Worm (Caenorhabditis elegans): ENCODE data around the gene F37B12.1.

Gene F37B12.1

DNA sequence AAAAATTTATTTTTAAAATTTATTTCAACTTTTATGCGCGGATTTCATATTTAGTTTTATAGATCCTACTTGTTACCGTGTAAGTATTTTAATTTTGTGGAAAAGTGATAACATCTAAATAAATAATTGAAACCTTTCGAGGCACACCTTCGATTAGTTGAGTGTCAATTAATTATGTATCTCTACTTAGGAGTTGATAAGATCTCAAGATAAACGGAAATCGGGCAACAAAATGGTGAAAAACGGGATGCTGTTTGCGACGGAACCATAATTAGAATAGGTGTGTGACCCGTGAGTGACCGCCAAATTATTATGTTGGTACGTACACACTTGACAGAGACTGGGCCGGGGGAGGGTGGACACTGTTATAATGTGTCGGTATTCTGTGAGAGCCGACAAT, 2.7 kb downstream of the F37B12.1 start:
- TF ChIP-seq unc-62 (GFP tag; optimal IDR thresholded peaks at IDR 0.05 in 1 of 2), result peak in 1 of 2 experiments; percentile 23
- no peak for TF ChIP-seq unc-62 (tag; optimal IDR thresholded peaks at IDR 0.05)
- TF ChIP-seq hlh-11 (tag; optimal IDR thresholded peaks at IDR 0.05), result no peak

DNA sequence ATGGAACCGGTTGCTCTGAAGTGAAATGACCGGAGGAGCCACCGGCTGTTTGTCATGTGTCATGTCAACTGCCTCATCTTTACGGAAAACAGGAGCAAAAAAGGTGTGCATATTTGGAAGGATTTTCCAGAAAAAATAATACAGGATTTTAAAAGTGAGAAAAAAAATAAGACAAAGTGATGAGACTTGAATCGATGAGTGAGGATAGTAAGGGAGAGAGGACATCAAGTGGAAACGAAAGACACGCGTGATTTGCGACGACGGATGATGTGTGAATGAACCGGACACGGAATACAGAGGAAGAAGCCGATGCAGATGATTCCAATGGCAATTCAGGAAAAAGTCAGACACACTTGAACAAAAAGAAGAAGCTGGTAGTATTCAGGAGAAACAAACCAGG, 4.8 kb downstream of the F37B12.1 start:
- TF ChIP-seq aha-1 (tag), result peak; percentile 93
- TF ChIP-seq ces-1 (GFP tag; optimal IDR thresholded peaks at IDR 0.05), result no peak
- no peak for TF ChIP-seq tra-1 (GFP tag; IDR thresholded peaks at IDR 0.05)
- TF ChIP-seq gei-8 (GFP tag; optimal IDR thresholded peaks at IDR 0.05), result no peak
- TF ChIP-seq unc-62 (GFP tag; optimal IDR thresholded peaks at IDR 0.05 in 1 of 2), result peak in 1 of 2 experiments; percentile 40
- TF ChIP-seq unc-62 (tag; optimal IDR thresholded peaks at IDR 0.05), result no peak
- no peak for TF ChIP-seq hmg-1.1 (GFP tag; IDR thresholded peaks at IDR 0.05)
- no peak for TF ChIP-seq fos-1 (tag; optimal IDR thresholded peaks at IDR 0.05)

DNA sequence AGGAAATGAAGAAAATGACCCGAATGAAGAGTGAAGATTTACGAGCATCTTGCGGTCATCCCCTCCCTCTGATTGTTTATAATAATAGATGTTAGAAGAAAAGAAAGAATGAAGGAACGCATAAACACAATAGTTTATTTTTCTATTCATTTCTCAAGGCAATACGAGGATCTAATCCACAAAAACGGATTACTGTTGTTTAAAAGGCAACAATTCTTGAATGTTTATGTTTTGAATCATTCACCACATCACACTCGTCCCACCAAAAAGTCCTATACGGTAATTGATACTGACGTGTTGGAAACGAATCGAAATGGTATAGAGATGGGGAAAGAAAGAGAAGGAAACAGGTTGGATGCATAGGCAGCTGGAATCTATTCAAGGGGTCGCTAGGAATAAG, 7.4 kb downstream of the F37B12.1 start:
- TF ChIP-seq unc-62 (GFP tag; optimal IDR thresholded peaks at IDR 0.05 in 1 of 2) (peak in 1 of 2 experiments; percentile 96), unc-62 (tag; optimal IDR thresholded peaks at IDR 0.05) (no peak), madf-5 (GFP tag; IDR thresholded peaks at IDR 0.05) (no peak)

DNA sequence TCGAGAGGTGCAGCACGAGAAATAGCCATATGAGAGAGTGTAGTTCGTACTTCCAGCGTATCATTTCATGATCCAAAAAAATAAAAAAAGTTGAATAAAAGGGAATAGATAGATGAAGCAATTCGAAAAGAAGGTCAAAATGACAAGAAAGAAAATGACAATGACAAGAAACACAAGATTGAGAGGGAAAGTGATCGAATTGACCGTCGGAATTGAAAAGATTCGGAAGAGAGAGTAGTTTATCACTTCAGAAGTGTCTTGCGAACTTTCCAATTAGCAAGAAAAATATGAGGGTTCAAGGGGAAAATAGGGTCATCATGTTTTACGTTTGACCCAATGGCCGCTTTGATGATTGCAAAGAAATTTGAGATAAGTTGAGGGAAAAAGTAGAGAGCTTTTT, 9.4 kb downstream of the F37B12.1 start, which contains the start of gene dep-1:
dep-1 (minus strand) TSS at position 95 of the 400 bp plus-strand sequence.
- TF ChIP-seq unc-62 (GFP tag; optimal IDR thresholded peaks at IDR 0.05 in 1 of 2), result no peak
- no peak for TF ChIP-seq unc-62 (tag; optimal IDR thresholded peaks at IDR 0.05)
- no peak for TF ChIP-seq zag-1 (tag; optimal IDR thresholded peaks at IDR 0.05)
- no peak for TF ChIP-seq nhr-48 (tag; optimal IDR thresholded peaks at IDR 0.05)
- no peak for TF ChIP-seq unc-39 (tag; optimal IDR thresholded peaks at IDR 0.05)
- TF ChIP-seq ceh-44 (GFP tag; IDR thresholded peaks at IDR 0.05), result no peak
- no peak for TF ChIP-seq fos-1 (tag; optimal IDR thresholded peaks at IDR 0.05)
- no peak for TF ChIP-seq pqm-1 (tag; optimal IDR thresholded peaks at IDR 0.05)

DNA sequence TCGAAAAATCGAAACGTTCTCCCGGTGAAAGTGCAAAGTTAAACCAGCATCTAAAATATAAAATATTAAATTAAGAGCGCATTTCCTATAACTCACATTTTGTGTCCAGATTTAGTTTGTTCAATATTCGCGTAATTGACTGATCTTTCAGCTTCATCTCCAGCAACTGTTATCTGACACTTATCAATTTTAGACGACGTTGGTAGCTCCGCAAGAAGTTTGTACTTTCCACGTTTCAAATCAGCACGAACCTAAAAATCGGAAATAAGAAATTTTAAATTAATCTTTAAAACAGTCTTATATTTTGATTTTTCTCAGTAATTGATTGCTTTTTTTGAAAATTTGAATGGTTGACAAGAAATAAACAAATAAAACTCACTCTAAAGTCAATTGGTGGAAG, 11.4 kb downstream of the F37B12.1 start:
- no peak for TF ChIP-seq unc-39 (tag; optimal IDR thresholded peaks at IDR 0.05)
- no peak for TF ChIP-seq mxl-2 (GFP tag; conservative IDR thresholded peaks at IDR 0.05)
- no peak for TF ChIP-seq lin-15B (tag; optimal IDR thresholded peaks at IDR 0.05)
- TF ChIP-seq tag-97 (GFP tag; IDR thresholded peaks at IDR 0.05), result no peak
- no peak for TF ChIP-seq zip-2 (tag; optimal IDR thresholded peaks at IDR 0.05)
- TF ChIP-seq unc-62 (GFP tag; optimal IDR thresholded peaks at IDR 0.05 in 1 of 2), result peak in 1 of 2 experiments; percentile 91
- TF ChIP-seq unc-62 (tag; optimal IDR thresholded peaks at IDR 0.05), result no peak

DNA sequence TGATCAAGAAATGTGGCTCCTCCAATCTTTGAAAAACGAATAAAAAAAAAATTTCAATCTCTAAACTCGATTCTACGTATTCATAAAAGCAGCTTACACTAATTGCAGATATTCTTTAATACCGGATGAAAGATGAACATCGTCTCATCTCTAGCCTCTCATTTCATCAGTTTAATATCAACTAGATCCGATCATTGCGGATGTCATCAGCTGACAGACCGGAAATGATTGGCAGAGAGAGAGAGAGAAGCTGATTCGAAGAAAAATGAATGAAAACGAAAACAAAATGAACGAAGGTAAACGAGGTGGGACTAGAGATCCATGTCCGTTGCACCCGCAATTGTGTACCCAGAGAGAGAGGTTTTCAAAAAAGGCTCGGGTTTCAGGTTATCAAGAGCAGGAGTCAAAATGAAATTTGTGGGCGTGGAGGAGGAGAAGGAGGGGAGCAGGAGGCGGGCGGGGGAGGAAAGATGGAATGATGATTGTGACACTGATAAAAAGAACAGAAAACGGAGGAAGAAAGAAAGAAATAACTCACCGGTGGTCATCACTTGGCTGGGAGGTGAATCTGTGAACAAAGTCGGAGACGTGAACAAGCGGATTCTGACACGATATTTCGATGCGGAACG, 14.1 kb downstream of the F37B12.1 start:
- peak; percentile 59 for TF ChIP-seq aha-1 (tag)
- TF ChIP-seq ceh-20 (GFP tag; IDR thresholded peaks at IDR 0.05), result no peak
- peak; percentile 12 for TF ChIP-seq hlh-30 (tag; optimal IDR thresholded peaks at IDR 0.05; ENCODE audit: insufficient read depth)
- TF ChIP-seq unc-39 (tag; optimal IDR thresholded peaks at IDR 0.05), result no peak
- 0 out of 2 replicates have a peak, but pooled peaks have one; percentile 20 for TF ChIP-seq dmd-6 (GFP tag; IDR thresholded peaks at IDR 0.05)
- peak; percentile 10 for TF ChIP-seq pqm-1 (tag; optimal IDR thresholded peaks at IDR 0.05)

DNA sequence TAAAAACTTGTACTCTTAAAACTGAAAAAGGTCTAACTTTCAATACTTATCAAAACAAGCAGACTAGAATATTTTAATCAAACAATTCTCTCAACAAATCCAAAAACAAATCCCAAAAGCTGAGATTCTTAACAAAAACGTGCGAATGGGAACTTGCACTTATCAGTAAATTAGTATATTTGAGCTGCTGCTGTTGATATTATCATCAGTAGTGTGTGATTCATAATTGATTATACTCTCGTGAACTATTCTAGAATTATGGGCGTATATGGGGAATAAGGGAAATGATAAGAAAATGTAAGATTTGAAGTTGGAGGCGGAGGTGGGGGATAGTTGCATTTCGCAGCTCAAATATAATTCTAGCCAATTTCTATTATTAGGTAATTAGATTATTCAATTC, 14.9 kb downstream of the F37B12.1 start:
- no peak for TF ChIP-seq unc-39 (tag; optimal IDR thresholded peaks at IDR 0.05)
- no peak for TF ChIP-seq nhr-28 (tag; optimal IDR thresholded peaks at IDR 0.05)
- no peak for TF ChIP-seq ceh-62 (tag; optimal IDR thresholded peaks at IDR 0.05)
- no peak for TF ChIP-seq hmg-1.1 (GFP tag; IDR thresholded peaks at IDR 0.05)
- no peak for TF ChIP-seq dpl-1 (GFP tag; optimal IDR thresholded peaks at IDR 0.05)
- TF ChIP-seq spr-1 (tag; optimal IDR thresholded peaks at IDR 0.05), result no peak
- TF ChIP-seq ama-1 (optimal IDR thresholded peaks at IDR 0.05), result no peak
- TF ChIP-seq egl-27 (tag; optimal IDR thresholded peaks at IDR 0.05), result no peak
- no peak for TF ChIP-seq Y105C5A.15 (GFP tag; IDR thresholded peaks at IDR 0.05)
- TF ChIP-seq lin-15B (tag; optimal IDR thresholded peaks at IDR 0.05), result no peak
- no peak for TF ChIP-seq pqm-1 (tag; optimal IDR thresholded peaks at IDR 0.05)
- no peak for TF ChIP-seq madf-9 (GFP tag; conservative IDR thresholded peaks at IDR 0.05)
- TF ChIP-seq duxl-1 (tag; optimal IDR thresholded peaks at IDR 0.05; ENCODE audit: poor library complexity), result no peak
- TF ChIP-seq D1046.2 (GFP tag; IDR thresholded peaks at IDR 0.05), result no peak
- no peak for TF ChIP-seq snpc-4 (tag; optimal IDR thresholded peaks at IDR 0.05)
